Fruit fly (Drosophila melanogaster) whole organism, pupa: Measurements from ENCODE around the gene CG3558.
A peak's percentile ranks its signal among the peaks of the same experiment; 100 is the strongest.

Experiments used
- CG12605 ChIP-seq: fragments of 200-800 bp; sonication (Bioruptor generic); IDR thresholded peaks from 2 replicates; pipeline ENCODE4 v1.3.6; 2022; ENCODE audit warnings: missing biosample characterization, missing genetic modification characterization
- CG13204 ChIP-seq: fragments of 200-800 bp; sonication (Bioruptor generic); optimal IDR thresholded peaks from 2 replicates; lab custom pipeline; 2018; ENCODE audit warnings: missing biosample characterization, mild to moderate bottlenecking, missing genetic modification characterization, moderate library complexity
- D1 ChIP-seq: fragments of 200-800 bp; sonication (Bioruptor generic); optimal IDR thresholded peaks from 2 replicates; lab custom pipeline; 2018; ENCODE audit warnings: missing biosample characterization, mild to moderate bottlenecking, missing genetic modification characterization, moderate library complexity
- EcR ChIP-seq: fragments of 200-800 bp; sonication (Bioruptor generic); optimal IDR thresholded peaks from 3 replicates; lab custom pipeline; 2019; ENCODE audit warnings: missing biosample characterization, missing genetic modification characterization, mild to moderate bottlenecking, moderate library complexity, missing genetic modification reagents
- Ets98B ChIP-seq: fragments of 200-800 bp; sonication (Bioruptor generic); IDR thresholded peaks from 2 replicates; pipeline ENCODE4 v1.3.6; 2022; ENCODE audit warnings: missing biosample characterization, missing genetic modification characterization
- Pif1B ChIP-seq: fragments of 200-800 bp; sonication (Bioruptor generic); optimal IDR thresholded peaks from 3 replicates; lab custom pipeline; 2016; ENCODE audit warnings: missing biosample characterization, missing genetic modification characterization
- gl ChIP-seq: fragments of 200-800 bp; sonication (Bioruptor generic); optimal IDR thresholded peaks from 2 replicates; lab custom pipeline; 2018; ENCODE audit warnings: missing biosample characterization, mild to moderate bottlenecking, missing genetic modification characterization
- rn ChIP-seq: fragments of 200-800 bp; sonication (Bioruptor generic); IDR thresholded peaks from 2 replicates; pipeline ENCODE4 v1.3.6; 2022; ENCODE audit warnings: missing biosample characterization, missing genetic modification characterization

DNA sequence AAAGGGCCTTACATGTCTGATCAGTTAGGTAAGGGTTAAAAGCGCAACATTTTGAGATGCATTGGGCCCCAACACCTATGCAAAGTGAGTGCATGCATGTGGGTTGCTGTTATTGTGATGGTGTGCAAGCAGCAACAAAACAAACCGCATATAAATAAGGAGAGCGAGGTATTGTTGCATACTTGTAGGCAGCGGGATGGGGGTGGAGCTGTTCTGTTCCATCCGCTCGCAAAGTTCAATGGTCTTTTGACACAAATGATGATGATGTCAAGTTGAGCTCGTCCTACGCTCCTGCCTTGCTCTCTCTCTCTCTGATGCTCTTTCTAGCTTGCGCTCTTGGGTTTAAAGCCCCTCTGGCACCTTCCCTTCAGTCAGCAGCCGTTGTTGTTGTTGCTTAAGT is 37.0 kb upstream of the CG3558 start:
- peak; percentile 18 for TF ChIP-seq CG13204 (GFP tag; lab: Kevin White, UChicago)
- no peak for TF ChIP-seq Ets98B (GFP tag; lab: Robert Waterston, UW)
- TF ChIP-seq gl (tag; lab: Kevin White, UChicago), result no peak
- TF ChIP-seq Pif1B (GFP tag; lab: Kevin White, UChicago), result no peak
- TF ChIP-seq EcR (GFP tag; lab: Kevin White, UChicago), result peak; percentile 97
- no peak for TF ChIP-seq rn
- no peak for TF ChIP-seq CG12605 (GFP tag; lab: Robert Waterston, UW)
- no peak for TF ChIP-seq D1 (tag; lab: Kevin White, UChicago)
